Worm (Caenorhabditis elegans) whole organism, late embryonic: ENCODE results near the gene Y17G7B.21.

Source experiments
- C38D4.7 ChIP-seq: fragments of 200-800 bp; sonication (Bioruptor generic); optimal IDR thresholded peaks from 2 replicates; lab custom pipeline; 2018; ENCODE audit warnings: mild to moderate bottlenecking, missing genetic modification characterization, moderate library complexity, missing compliant biosample characterization
- F13H6.1 ChIP-seq: sonication (generic microtip); optimal IDR thresholded peaks from 2 replicates; lab custom pipeline; 2016; ENCODE audit warnings: missing genetic modification characterization, missing compliant biosample characterization
- K02D7.2 ChIP-seq: sonication (generic microtip); optimal IDR thresholded peaks from 2 replicates; lab custom pipeline; 2017; ENCODE audit warnings: mild to moderate bottlenecking, missing genetic modification characterization, missing compliant biosample characterization
- K09A11.1 ChIP-seq: sonication (generic microtip); optimal IDR thresholded peaks from 2 replicates; lab custom pipeline; 2017; ENCODE audit warnings: antibody characterized with exemption, mild to moderate bottlenecking, missing genetic modification characterization, missing compliant biosample characterization; ENCODE audit not compliant: insufficient read depth
- T23F11.4 ChIP-seq: fragments of 200-800 bp; sonication (Bioruptor generic); optimal IDR thresholded peaks from 2 replicates; lab custom pipeline; 2018; ENCODE audit warnings: mild to moderate bottlenecking, missing genetic modification characterization, missing compliant biosample characterization
- Y22D7AL.16 ChIP-seq: sonication (generic microtip); optimal IDR thresholded peaks from 2 replicates; lab custom pipeline; 2016; ENCODE audit warnings: missing genetic modification characterization, missing compliant biosample characterization
- ahr-1 ChIP-seq: sonication (generic microtip); optimal IDR thresholded peaks from 2 replicates; lab custom pipeline; 2016; ENCODE audit warnings: missing genetic modification characterization, missing compliant biosample characterization
- ceh-18 ChIP-seq: sonication (generic microtip); optimal IDR thresholded peaks from 2 replicates; lab custom pipeline; 2016; ENCODE audit warnings: missing genetic modification characterization, missing compliant biosample characterization
- ceh-19 ChIP-seq: fragments of 200-800 bp; sonication (Bioruptor generic); optimal IDR thresholded peaks from 2 replicates; lab custom pipeline; 2018; ENCODE audit warnings: mild to moderate bottlenecking, missing genetic modification characterization, missing compliant biosample characterization
- ceh-2 ChIP-seq: sonication (generic microtip); optimal IDR thresholded peaks from 2 replicates; lab custom pipeline; 2016; ENCODE audit warnings: missing genotype, missing genetic modification characterization, missing compliant biosample characterization
- ceh-24 ChIP-seq: sonication (generic microtip); optimal IDR thresholded peaks from 2 replicates; lab custom pipeline; 2016; ENCODE audit warnings: mild to moderate bottlenecking, missing genetic modification characterization, missing compliant biosample characterization
- ceh-30 ChIP-seq: fragments of 150-350 bp; optimal IDR thresholded peaks from 2 replicates; lab custom pipeline; 2014; ENCODE audit warnings: missing biosample characterization, missing genetic modification characterization
- ceh-31 ChIP-seq: sonication (generic microtip); optimal IDR thresholded peaks from 2 replicates; lab custom pipeline; 2016; ENCODE audit warnings: missing genetic modification characterization, missing compliant biosample characterization
- ceh-45 ChIP-seq: fragments of 200-800 bp; sonication (Bioruptor generic); IDR thresholded peaks from 2 replicates; pipeline ENCODE4 v1.3.6; 2022; ENCODE audit warnings: missing genetic modification reagents, missing genetic modification characterization, missing compliant biosample characterization
- ceh-9 ChIP-seq: sonication (generic microtip); optimal IDR thresholded peaks from 2 replicates; lab custom pipeline; 2016; ENCODE audit warnings: mild to moderate bottlenecking, missing genetic modification characterization, inconsistent platforms, missing compliant biosample characterization
- dmd-4 ChIP-seq: sonication (generic microtip); optimal IDR thresholded peaks from 2 replicates; lab custom pipeline; 2016; ENCODE audit warnings: borderline replicate concordance, missing genetic modification characterization, missing compliant biosample characterization
- dve-1 ChIP-seq: sonication (generic microtip); optimal IDR thresholded peaks from 2 replicates; lab custom pipeline; 2017; ENCODE audit warnings: antibody characterized with exemption, mild to moderate bottlenecking, missing genetic modification characterization, missing compliant biosample characterization
- elt-2 ChIP-seq: sonication (generic microtip); optimal IDR thresholded peaks from 2 replicates; lab custom pipeline; 2016; ENCODE audit warnings: missing genetic modification reagents, missing genetic modification characterization, missing compliant biosample characterization
- ets-4 ChIP-seq: sonication (generic microtip); optimal IDR thresholded peaks from 2 replicates; lab custom pipeline; 2016; ENCODE audit warnings: missing genetic modification characterization, missing compliant biosample characterization
- eyg-1 ChIP-seq: sonication (generic microtip); optimal IDR thresholded peaks from 2 replicates; lab custom pipeline; 2016; ENCODE audit warnings: missing genotype, missing genetic modification characterization, missing compliant biosample characterization
- fax-1 ChIP-seq: sonication (generic microtip); optimal IDR thresholded peaks from 2 replicates; lab custom pipeline; 2016; ENCODE audit warnings: missing genotype, missing genetic modification characterization, missing compliant biosample characterization
- fkh-10 ChIP-seq: fragments of 150-350 bp; optimal IDR thresholded peaks from 2 replicates; lab custom pipeline; 2014; ENCODE audit warnings: missing biosample characterization, missing genetic modification reagents, missing genetic modification characterization
- fkh-6 ChIP-seq: sonication (generic microtip); optimal IDR thresholded peaks from 2 replicates; lab custom pipeline; 2016; ENCODE audit warnings: missing genetic modification characterization, missing compliant biosample characterization
- hlh-13 ChIP-seq: fragments of 200-800 bp; sonication (Bioruptor generic); optimal IDR thresholded peaks from 2 replicates; lab custom pipeline; 2018; ENCODE audit warnings: mild to moderate bottlenecking, missing genetic modification characterization, missing compliant biosample characterization
- hlh-8 ChIP-seq: sonication (generic microtip); optimal IDR thresholded peaks from 2 replicates; lab custom pipeline; 2016; ENCODE audit warnings: missing genotype, missing genetic modification characterization, missing compliant biosample characterization
- lim-6 ChIP-seq: sonication (generic microtip); optimal IDR thresholded peaks from 2 replicates; lab custom pipeline; 2016; ENCODE audit warnings: missing genetic modification characterization, missing compliant biosample characterization
- lin-11 ChIP-seq: fragments of 200-800 bp; sonication (Bioruptor generic); optimal IDR thresholded peaks from 2 replicates; lab custom pipeline; 2018; ENCODE audit warnings: mild to moderate bottlenecking, missing genetic modification characterization, missing compliant biosample characterization
- mec-3 ChIP-seq: sonication (generic microtip); optimal IDR thresholded peaks from 2 replicates; lab custom pipeline; 2016; ENCODE audit warnings: borderline replicate concordance, missing genetic modification characterization, missing compliant biosample characterization
- nfya-1 ChIP-seq: sonication (generic microtip); optimal IDR thresholded peaks from 2 replicates; lab custom pipeline; 2017; ENCODE audit warnings: missing genetic modification characterization, mild to moderate bottlenecking, missing compliant biosample characterization, antibody characterized with exemption, moderate library complexity
- nhr-11 ChIP-seq: fragments of 150-350 bp; optimal IDR thresholded peaks from 2 replicates; lab custom pipeline; 2014; ENCODE audit warnings: missing biosample characterization, missing genetic modification characterization
- npax-4 ChIP-seq: sonication (generic microtip); optimal IDR thresholded peaks from 2 replicates; lab custom pipeline; 2016; ENCODE audit warnings: missing genetic modification characterization, missing compliant biosample characterization
- pag-3 ChIP-seq: sonication (generic microtip); optimal IDR thresholded peaks from 2 replicates; lab custom pipeline; 2016; ENCODE audit warnings: missing compliant biosample characterization, missing genetic modification characterization, borderline replicate concordance
- pat-9 ChIP-seq: fragments of 200-800 bp; sonication (Bioruptor generic); optimal IDR thresholded peaks from 2 replicates; lab custom pipeline; 2018; ENCODE audit warnings: mild to moderate bottlenecking, missing genetic modification characterization, moderate library complexity, missing compliant biosample characterization
- pax-1 ChIP-seq: fragments of 150-350 bp; optimal IDR thresholded peaks from 2 replicates; lab custom pipeline; 2014; ENCODE audit warnings: missing biosample characterization, missing genetic modification characterization
- pha-4 ChIP-seq: fragments of 150-350 bp; optimal IDR thresholded peaks from 2 replicates; lab custom pipeline; 2018; ENCODE audit warnings: missing biosample characterization, missing genetic modification reagents, missing genetic modification characterization
- pqm-1 ChIP-seq: sonication (generic microtip); optimal IDR thresholded peaks from 2 replicates; lab custom pipeline; 2016; ENCODE audit warnings: missing genetic modification characterization, missing compliant biosample characterization
- ref-2 ChIP-seq: sonication (generic microtip); optimal IDR thresholded peaks from 2 replicates; lab custom pipeline; 2016; ENCODE audit warnings: missing genetic modification characterization, missing compliant biosample characterization
- sdc-2 ChIP-seq: sonication (generic microtip); optimal IDR thresholded peaks from 2 replicates; lab custom pipeline; 2016; ENCODE audit warnings: missing genotype, missing genetic modification characterization, missing compliant biosample characterization
- sox-4 ChIP-seq: sonication (generic microtip); optimal IDR thresholded peaks from 2 replicates; lab custom pipeline; 2017; ENCODE audit warnings: mild to moderate bottlenecking, missing genetic modification characterization, inconsistent platforms, missing compliant biosample characterization
- unc-42 ChIP-seq: sonication (generic microtip); optimal IDR thresholded peaks from 2 replicates; lab custom pipeline; 2016; ENCODE audit warnings: missing genotype, missing genetic modification characterization, missing compliant biosample characterization
- ztf-16 ChIP-seq: sonication (generic microtip); optimal IDR thresholded peaks from 2 replicates; lab custom pipeline; 2017; ENCODE audit warnings: missing genetic modification characterization, missing compliant biosample characterization

The Y17G7B.21 gene

DNA sequence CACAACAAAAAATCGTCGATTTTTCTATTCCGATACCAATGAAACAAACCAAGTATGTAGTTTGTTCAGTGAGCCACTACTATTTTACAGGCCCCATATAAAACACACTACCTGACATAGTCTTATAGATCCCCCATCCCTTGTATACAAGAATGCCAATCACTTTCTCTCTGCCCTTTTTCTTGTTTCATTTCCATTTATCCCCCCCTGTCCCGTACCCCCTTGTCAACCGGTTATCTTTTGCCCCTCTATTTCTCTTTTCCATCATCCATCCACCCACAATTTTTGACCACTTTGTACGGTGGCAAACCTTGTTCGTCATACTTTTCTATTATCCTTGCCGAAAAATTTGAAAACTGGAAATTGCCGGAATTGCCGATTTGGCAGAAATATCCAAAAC, 24.5 kb downstream of the Y17G7B.21 start:
- no peak for TF ChIP-seq ceh-18 (tag; lab: Kevin White, UChicago)
- no peak for TF ChIP-seq dmd-4 (tag; lab: Kevin White, UChicago)
- TF ChIP-seq pat-9: no peak
- no peak for TF ChIP-seq ceh-2 (tag; lab: Kevin White, UChicago)
- no peak for TF ChIP-seq T23F11.4
- no peak for TF ChIP-seq Y22D7AL.16
- no peak for TF ChIP-seq elt-2 (tag; lab: Kevin White, UChicago)
- TF ChIP-seq pag-3 (tag; lab: Kevin White, UChicago): no peak
- no peak for TF ChIP-seq npax-4 (tag; lab: Kevin White, UChicago)
- TF ChIP-seq K09A11.1: no peak
- TF ChIP-seq ceh-31 (tag; lab: Kevin White, UChicago): no peak
- no peak for TF ChIP-seq unc-42 (tag; lab: Kevin White, UChicago)
- no peak for TF ChIP-seq ahr-1 (tag; lab: Kevin White, UChicago)
- TF ChIP-seq pqm-1: no peak
- TF ChIP-seq ceh-24: no peak
- TF ChIP-seq pax-1 (tag; lab: Kevin White, UChicago): no peak
- TF ChIP-seq fax-1 (tag; lab: Kevin White, UChicago): no peak
- TF ChIP-seq fkh-10 (GFP tag; lab: Kevin White, UChicago): no peak
- TF ChIP-seq ztf-16 (tag; lab: Kevin White, UChicago): no peak

DNA sequence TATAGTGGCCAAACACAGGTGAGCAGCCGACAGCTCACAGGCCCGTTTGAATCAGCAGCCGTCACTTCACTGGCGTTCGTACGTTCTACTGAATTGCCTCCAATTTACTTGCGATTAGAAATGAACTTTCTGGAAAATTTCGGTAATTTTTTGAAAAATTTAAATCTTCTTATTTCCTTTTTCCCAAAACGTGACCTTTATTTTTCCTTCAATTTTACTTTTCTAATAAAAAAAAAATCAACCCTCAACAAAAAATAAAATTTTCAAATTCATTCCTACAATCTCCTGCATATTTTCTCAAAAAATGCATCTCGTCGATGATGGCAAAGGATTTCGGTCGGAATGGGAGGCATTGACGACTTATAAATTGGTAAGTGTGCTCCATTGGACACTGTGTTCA, 29.0 kb downstream of the Y17G7B.21 start, which contains the start of gene W03C9.8:
W03C9.8 (plus strand) TSS at position 301 of the 400 bp plus-strand sequence.
- TF ChIP-seq Y22D7AL.16 (no peak), lim-6 (tag; lab: Kevin White, UChicago) (no peak), T23F11.4 (no peak), F13H6.1 (tag; lab: Kevin White, UChicago) (no peak), hlh-13 (GFP tag; lab: Kevin White, UChicago) (no peak), fkh-6 (tag; lab: Kevin White, UChicago) (no peak), eyg-1 (tag; lab: Kevin White, UChicago) (no peak), pag-3 (tag; lab: Kevin White, UChicago) (no peak), fax-1 (tag; lab: Kevin White, UChicago) (no peak), ref-2 (no peak), dmd-4 (tag; lab: Kevin White, UChicago) (no peak), nfya-1 (tag; lab: Kevin White, UChicago) (no peak), nhr-11 (no peak), unc-42 (tag; lab: Kevin White, UChicago) (no peak)
- TF ChIP-seq, all 69 proteins: peak for 0

DNA sequence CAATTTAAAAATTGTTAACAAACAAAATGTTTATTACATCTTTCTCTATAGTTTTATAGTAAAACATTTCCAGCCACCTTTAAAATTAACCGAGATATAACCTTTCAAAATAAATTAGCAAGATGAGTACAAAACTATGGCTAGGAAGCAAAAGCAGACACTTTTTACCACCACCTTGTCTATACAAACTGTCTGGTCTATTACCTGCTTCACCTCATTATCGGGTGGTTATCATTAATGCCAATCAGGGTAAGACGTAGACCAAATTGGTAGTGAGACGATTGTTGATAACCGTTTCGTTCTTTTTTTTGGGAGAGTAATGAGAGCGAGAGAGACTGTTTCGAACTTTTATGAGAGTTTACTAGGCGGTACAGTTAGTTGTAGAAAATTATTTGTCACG, 41.1 kb downstream of the Y17G7B.21 start:
- TF ChIP-seq mec-3 (tag; lab: Kevin White, UChicago) (no peak), ceh-30 (tag; lab: Kevin White, UChicago) (no peak), hlh-8 (no peak), K02D7.2 (no peak), eyg-1 (tag; lab: Kevin White, UChicago) (no peak), sdc-2 (tag; lab: Kevin White, UChicago) (no peak), npax-4 (tag; lab: Kevin White, UChicago) (no peak), ceh-18 (tag; lab: Kevin White, UChicago) (no peak), dve-1 (tag; lab: Kevin White, UChicago) (no peak), ceh-2 (tag; lab: Kevin White, UChicago) (no peak), C38D4.7 (no peak), sox-4 (tag; lab: Kevin White, UChicago) (no peak), pha-4 (tag; lab: Kevin White, UChicago) (no peak), ets-4 (tag; lab: Kevin White, UChicago) (no peak), ceh-9 (tag; lab: Kevin White, UChicago) (no peak), nhr-11 (no peak), ceh-45 (GFP tag; lab: Robert Waterston, UW) (no peak), ceh-19 (no peak), lin-11 (no peak)
